Fruit fly (Drosophila melanogaster) whole organism, embryonic: ENCODE results near the gene CG42812.
A peak's percentile ranks its signal among the peaks of the same experiment; 100 is the strongest.

Source experiments
- Bteb2 ChIP-seq: fragments of 200-800 bp; sonication (Bioruptor generic); optimal IDR thresholded peaks from 2 replicates; lab custom pipeline; 2016; ENCODE audit warnings: missing biosample characterization, missing genetic modification characterization
- CG1024 ChIP-seq: fragments of 200-800 bp; sonication (Bioruptor generic); IDR thresholded peaks from 2 replicates; pipeline ENCODE4 v1.3.6; 2022; ENCODE audit warnings: missing biosample characterization, missing genetic modification characterization
- CG11085 ChIP-seq: fragments of 200-800 bp; sonication (Bioruptor generic); IDR thresholded peaks from 2 replicates; pipeline ENCODE4 v1.3.6; 2022; ENCODE audit warnings: missing biosample characterization, missing genetic modification characterization
- CG11560 ChIP-seq: fragments of 200-800 bp; sonication (Bioruptor generic); IDR thresholded peaks from 3 replicates; pipeline ENCODE4 v1.3.6; 2022; ENCODE audit warnings: missing biosample characterization, missing genetic modification characterization
- CG11696 ChIP-seq: fragments of 200-800 bp; sonication (Bioruptor generic); IDR thresholded peaks from 2 replicates; pipeline ENCODE4 v1.3.6; 2022; ENCODE audit warnings: missing biosample characterization, missing genetic modification characterization
- CG12236 ChIP-seq: fragments of 200-800 bp; sonication (Bioruptor generic); optimal IDR thresholded peaks from 2 replicates; lab custom pipeline; 2016; ENCODE audit warnings: missing biosample characterization, missing genetic modification characterization
- CG12769 ChIP-seq: fragments of 200-800 bp; sonication (Bioruptor generic); optimal IDR thresholded peaks from 2 replicates; lab custom pipeline; 2019; ENCODE audit warnings: missing biosample characterization, mild to moderate bottlenecking, missing genetic modification characterization, moderate library complexity
- CG14441 ChIP-seq: fragments of 200-800 bp; sonication (Bioruptor generic); IDR thresholded peaks from 2 replicates; pipeline ENCODE4 v1.3.6; 2022; ENCODE audit warnings: missing biosample characterization, missing genetic modification characterization
- CG14710 ChIP-seq: fragments of 200-800 bp; sonication (Bioruptor generic); optimal IDR thresholded peaks from 3 replicates; lab custom pipeline; 2019; ENCODE audit warnings: missing biosample characterization, mild to moderate bottlenecking, missing genetic modification characterization, moderate library complexity
- CG1602 ChIP-seq: fragments of 200-800 bp; sonication (Bioruptor generic); optimal IDR thresholded peaks from 3 replicates; lab custom pipeline; 2016; ENCODE audit warnings: missing biosample characterization, missing genetic modification characterization
- CG17328 ChIP-seq: fragments of 200-800 bp; sonication (Bioruptor generic); IDR thresholded peaks from 2 replicates; pipeline ENCODE4 v1.3.6; 2022; ENCODE audit warnings: missing biosample characterization, missing genetic modification characterization
- CG17385 ChIP-seq: fragments of 200-800 bp; sonication (Bioruptor generic); optimal IDR thresholded peaks from 3 replicates; lab custom pipeline; 2018; ENCODE audit warnings: missing biosample characterization, mild to moderate bottlenecking, missing genetic modification characterization
- CG31365 ChIP-seq: fragments of 200-800 bp; sonication (Bioruptor generic); optimal IDR thresholded peaks from 2 replicates; lab custom pipeline; 2018; ENCODE audit warnings: missing biosample characterization, mild to moderate bottlenecking, missing genetic modification characterization
- CG32532 ChIP-seq: fragments of 200-800 bp; sonication (Bioruptor generic); IDR thresholded peaks from 2 replicates; pipeline ENCODE4 v1.3.6; 2022; ENCODE audit warnings: missing biosample characterization, missing genetic modification characterization
- CG32767 ChIP-seq: fragments of 200-800 bp; sonication (Bioruptor generic); IDR thresholded peaks from 2 replicates; pipeline ENCODE4 v1.3.6; 2022; ENCODE audit warnings: missing biosample characterization, missing genetic modification characterization
- CG32772 ChIP-seq: fragments of 200-800 bp; sonication (Bioruptor generic); IDR thresholded peaks from 2 replicates; pipeline ENCODE4 v1.3.6; 2022; ENCODE audit warnings: missing biosample characterization, missing genetic modification characterization
- CG34422 ChIP-seq: fragments of 200-800 bp; sonication (Bioruptor generic); IDR thresholded peaks from 3 replicates; pipeline ENCODE4 v1.3.6; 2022; ENCODE audit warnings: missing biosample characterization, missing genetic modification characterization
- CG42726 ChIP-seq: fragments of 200-800 bp; sonication (Bioruptor generic); IDR thresholded peaks from 2 replicates; pipeline ENCODE4 v1.3.6; 2022; ENCODE audit warnings: missing biosample characterization, missing genetic modification characterization; ENCODE audit not compliant: partially characterized antibody
- CG4282 ChIP-seq: fragments of 200-800 bp; sonication (Bioruptor generic); optimal IDR thresholded peaks from 2 replicates; lab custom pipeline; 2016; ENCODE audit warnings: missing biosample characterization, missing genetic modification characterization
- CG8924 ChIP-seq: fragments of 200-800 bp; optimal IDR thresholded peaks from 3 replicates; lab custom pipeline; 2019; ENCODE audit warnings: missing biosample characterization, mild to moderate bottlenecking, missing genetic modification characterization, moderate library complexity
- CG9797 ChIP-seq: fragments of 200-800 bp; sonication (Bioruptor generic); optimal IDR thresholded peaks from 3 replicates; lab custom pipeline; 2018; ENCODE audit warnings: missing biosample characterization, mild to moderate bottlenecking, missing genetic modification characterization
- CG9932 ChIP-seq: fragments of 200-800 bp; sonication (Bioruptor generic); IDR thresholded peaks from 2 replicates; pipeline ENCODE4 v1.3.6; 2022; ENCODE audit warnings: missing biosample characterization, missing genetic modification characterization
- D ChIP-seq, 2 experiments: fragments of 200-800 bp in 1 of 2; fragments of >200 bp in 1 of 2; sonication (Bioruptor generic) in 1 of 2; optimal IDR thresholded peaks; 2 replicates in 1 of 2; 3 replicates in 1 of 2; lab custom pipeline; 2017; ENCODE audit warnings: mild to moderate bottlenecking in 1 of 2, missing biosample characterization in 1 of 2, missing genetic modification characterization in 1 of 2, missing genetic modification reagents in 1 of 2
- D19B ChIP-seq: fragments of 200-800 bp; sonication (Bioruptor generic); optimal IDR thresholded peaks from 2 replicates; lab custom pipeline; 2017; ENCODE audit warnings: missing biosample characterization, mild to moderate bottlenecking, missing genetic modification characterization
- Dbx ChIP-seq: fragments of 200-800 bp; sonication (Bioruptor generic); IDR thresholded peaks from 3 replicates; pipeline ENCODE4 v1.3.6; 2022; ENCODE audit warnings: missing biosample characterization, missing genetic modification characterization
- Dref ChIP-seq: fragments of 200-800 bp; sonication (Bioruptor generic); IDR thresholded peaks from 2 replicates; pipeline ENCODE4 v1.3.6; 2022; ENCODE audit warnings: missing biosample characterization, missing genetic modification characterization
- H15 ChIP-seq: fragments of 200-800 bp; sonication (Bioruptor generic); IDR thresholded peaks from 3 replicates; pipeline ENCODE4 v1.3.6; 2022; ENCODE audit warnings: missing biosample characterization, missing genetic modification characterization
- Hr3 ChIP-seq: fragments of 200-800 bp; sonication (Bioruptor generic); optimal IDR thresholded peaks from 3 replicates; lab custom pipeline; 2016; ENCODE audit warnings: missing biosample characterization, missing genetic modification characterization
- Med ChIP-seq: fragments of 200-800 bp; sonication (Bioruptor generic); peaks from one replicate; lab custom pipeline; 2016; ENCODE audit warnings: missing biosample characterization, missing genetic modification characterization, mild to moderate bottlenecking, inconsistent platforms, moderate library complexity
- Six4 ChIP-seq: fragments of 200-800 bp; sonication (Bioruptor generic); optimal IDR thresholded peaks from 2 replicates; lab custom pipeline; 2016; ENCODE audit warnings: missing biosample characterization, missing genetic modification characterization
- al ChIP-seq: fragments of 200-800 bp; sonication (Bioruptor generic); IDR thresholded peaks from 2 replicates; pipeline ENCODE4 v1.3.6; 2022; ENCODE audit warnings: missing biosample characterization, missing genetic modification characterization
- bcd ChIP-seq: fragments of 200-800 bp; sonication (Bioruptor generic); optimal IDR thresholded peaks from 2 replicates; lab custom pipeline; 2017; ENCODE audit warnings: missing biosample characterization, mild to moderate bottlenecking, missing genetic modification characterization
- crp ChIP-seq, 2 experiments: fragments of 200-800 bp; sonication (Bioruptor generic); optimal IDR thresholded peaks; 2 replicates in 1 of 2; 3 replicates in 1 of 2; lab custom pipeline; 2017; ENCODE audit warnings: missing biosample characterization in 2 of 2, missing genetic modification characterization in 2 of 2, mild to moderate bottlenecking in 1 of 2, moderate library complexity in 1 of 2
- dysf ChIP-seq: fragments of 200-800 bp; sonication (Bioruptor generic); IDR thresholded peaks from 3 replicates; pipeline ENCODE4 v1.3.6; 2022; ENCODE audit warnings: missing biosample characterization, missing genetic modification characterization
- fru ChIP-seq: fragments of >200 bp; optimal IDR thresholded peaks from 2 replicates; lab custom pipeline; 2017
- hkb ChIP-seq, 2 experiments: fragments of 200-800 bp in 1 of 2; fragments of >200 bp in 1 of 2; sonication (Bioruptor generic) in 1 of 2; IDR thresholded peaks in 1 of 2; optimal IDR thresholded peaks in 1 of 2; 2 replicates each; pipeline versions ENCODE4 v1.3.6 to Lab custom; 2017 to 2022; ENCODE audit warnings: missing biosample characterization in 1 of 2, missing genetic modification characterization in 1 of 2
- inv ChIP-seq: fragments of 200-800 bp; sonication (Bioruptor generic); IDR thresholded peaks from 2 replicates; pipeline ENCODE4 v1.3.6; 2022; ENCODE audit warnings: missing biosample characterization, missing genetic modification characterization; ENCODE audit not compliant: partially characterized antibody
- knrl ChIP-seq: fragments of 200-800 bp; sonication (Bioruptor generic); IDR thresholded peaks from 3 replicates; pipeline ENCODE4 v1.3.6; 2022; ENCODE audit warnings: missing biosample characterization, missing genetic modification characterization; ENCODE audit not compliant: partially characterized antibody
- lilli ChIP-seq: fragments of 200-800 bp; sonication (Bioruptor generic); optimal IDR thresholded peaks from 3 replicates; lab custom pipeline; 2016; ENCODE audit warnings: missing biosample characterization, missing genetic modification characterization
- pho ChIP-seq: fragments of 200-800 bp; sonication (Bioruptor generic); optimal IDR thresholded peaks from 2 replicates; lab custom pipeline; 2016; ENCODE audit warnings: missing biosample characterization, missing genetic modification characterization
- row ChIP-seq: fragments of 200-800 bp; sonication (Bioruptor generic); IDR thresholded peaks from 3 replicates; pipeline ENCODE4 v1.3.6; 2022; ENCODE audit warnings: missing biosample characterization, missing genetic modification characterization
- slbo ChIP-seq: fragments of 200-800 bp; sonication (Bioruptor generic); IDR thresholded peaks from 2 replicates; pipeline ENCODE4 v1.3.6; 2022; ENCODE audit warnings: missing biosample characterization, missing genetic modification characterization
- so ChIP-seq: fragments of 200-800 bp; sonication (Bioruptor generic); IDR thresholded peaks from 3 replicates; pipeline ENCODE4 v1.3.6; 2022; ENCODE audit warnings: missing biosample characterization, missing genetic modification characterization
- sob ChIP-seq: fragments of 200-800 bp; sonication (Bioruptor generic); IDR thresholded peaks from 2 replicates; pipeline ENCODE4 v1.3.6; 2022; ENCODE audit warnings: missing biosample characterization, missing genetic modification characterization
- sqz ChIP-seq: fragments of 200-800 bp; sonication (Bioruptor generic); optimal IDR thresholded peaks from 3 replicates; lab custom pipeline; 2018; ENCODE audit warnings: missing biosample characterization, mild to moderate bottlenecking, missing genetic modification characterization
- ssp ChIP-seq: fragments of 200-800 bp; sonication (Bioruptor generic); IDR thresholded peaks from 2 replicates; pipeline ENCODE4 v1.3.6; 2022; ENCODE audit warnings: missing biosample characterization, missing genetic modification characterization
- unc-4 ChIP-seq: fragments of 200-800 bp; sonication (Bioruptor generic); IDR thresholded peaks from 2 replicates; pipeline ENCODE4 v1.3.6; 2022; ENCODE audit warnings: missing biosample characterization, missing genetic modification characterization; ENCODE audit not compliant: partially characterized antibody
- zfh2 ChIP-seq: fragments of 200-800 bp; sonication (Bioruptor generic); optimal IDR thresholded peaks from 2 replicates; lab custom pipeline; 2016; ENCODE audit warnings: missing biosample characterization, missing genetic modification characterization

The CG42812 gene

dm6 chr3R:24318217-24319082 is 49.5 kb downstream of the CG42812 start, which contains the start of the genes Nab2 and BRWD3:
TSS of gene Nab2 (minus strand) at chr3R:24318419.
TSS of gene BRWD3 (plus strand) at chr3R:24319000.
- TF ChIP-seq CG42726 (GFP tag; lab: Robert Waterston, UW): peak; percentile 81
- TF ChIP-seq CG14710: peak; percentile 64
- TF ChIP-seq dysf (GFP tag; lab: Robert Waterston, UW): peak; percentile 53; the same call in 1 of the 3 replicates
- TF ChIP-seq sob (GFP tag; lab: Robert Waterston, UW): peak; percentile 14; the same call in 1 of the 2 replicates
- TF ChIP-seq ssp: 0 out of 2 replicates have a peak, but pooled peaks have one; percentile 17
- peak; percentile 43 for TF ChIP-seq Hr3
- no peak for TF ChIP-seq H15 (GFP tag; lab: Robert Waterston, UW)
- peak; percentile 19; the same call in 1 of the 3 replicates for TF ChIP-seq Dbx (GFP tag; lab: Robert Waterston, UW)
- no peak for TF ChIP-seq CG4282
- peak; percentile 45; the same call in 2 of the 3 replicates for TF ChIP-seq CG34422 (GFP tag; lab: Robert Waterston, UW)
- TF ChIP-seq CG11085 (GFP tag; lab: Robert Waterston, UW): no peak
- TF ChIP-seq CG9932: peak; percentile 76
- peak; percentile 25 for TF ChIP-seq zfh2 (GFP tag; lab: Kevin White, UChicago)
- TF ChIP-seq CG12236: no peak
- TF ChIP-seq D (optimal IDR thresholded peaks at IDR 0.05; lab: Kevin White, UChicago): no peak
- TF ChIP-seq D (GFP tag; optimal IDR thresholded peaks at IDR 0.05; lab: Kevin White, UChicago): no peak
- TF ChIP-seq bcd (GFP tag; lab: Kevin White, UChicago): peak; percentile 22
- peak; percentile 75 for TF ChIP-seq slbo (GFP tag; lab: Robert Waterston, UW)
- TF ChIP-seq knrl (GFP tag; lab: Robert Waterston, UW): peak; percentile 61; the same call in 2 of the 3 replicates
- no peak for TF ChIP-seq CG11696 (GFP tag; lab: Robert Waterston, UW)
- peak; percentile 18 for TF ChIP-seq CG1602 (GFP tag; lab: Kevin White, UChicago)
- peak; percentile 57; the same call in 2 of the 3 replicates for TF ChIP-seq CG11560 (tag; lab: Robert Waterston, UW)
- peak; percentile 42 for TF ChIP-seq CG8924 (tag; lab: Kevin White, UChicago)
- no peak for TF ChIP-seq so
- TF ChIP-seq CG17385: peak; percentile 93
- peak; percentile 4 for TF ChIP-seq CG9797 (GFP tag; lab: Kevin White, UChicago)
- no peak for TF ChIP-seq fru (lab: Kevin White, UChicago)
- no peak for TF ChIP-seq hkb (optimal IDR thresholded peaks at IDR 0.05; lab: Kevin White, UChicago)
- 0 out of 2 replicates have a peak, but pooled peaks have one; percentile 37 for TF ChIP-seq hkb (GFP tag; IDR thresholded peaks at IDR 0.05; lab: Robert Waterston, UW)
- no peak for TF ChIP-seq D19B (GFP tag; lab: Kevin White, UChicago)
- TF ChIP-seq lilli (GFP tag; lab: Kevin White, UChicago): no peak
- peak; percentile 70 for TF ChIP-seq row (GFP tag; lab: Robert Waterston, UW)
- TF ChIP-seq CG14441 (GFP tag; lab: Robert Waterston, UW): peak; percentile 40; the same call in 1 of the 2 replicates
- no peak for TF ChIP-seq Six4 (GFP tag; lab: Kevin White, UChicago)
- no peak for TF ChIP-seq CG31365 (tag; lab: Kevin White, UChicago)
- TF ChIP-seq CG32532 (GFP tag; lab: Robert Waterston, UW): peak; percentile 49; the same call in 1 of the 2 replicates
- TF ChIP-seq CG17328 (GFP tag; lab: Robert Waterston, UW): peak; percentile 49; the same call in 1 of the 2 replicates
- TF ChIP-seq crp (GFP tag; optimal IDR thresholded peaks at IDR 0.05; lab: Kevin White, UChicago): peak in 1 of 2 experiments; percentile 24
- TF ChIP-seq al: 0 out of 2 replicates have a peak, but pooled peaks have one; percentile 34
- TF ChIP-seq CG1024: 0 out of 2 replicates have a peak, but pooled peaks have one; percentile 32
- peak; percentile 1 for TF ChIP-seq pho
- peak; percentile 62 for TF ChIP-seq unc-4 (GFP tag; lab: Robert Waterston, UW)
- 0 out of 2 replicates have a peak, but pooled peaks have one; percentile 25 for TF ChIP-seq CG32767 (GFP tag; lab: Robert Waterston, UW)
- TF ChIP-seq Dref: peak; percentile 82
- TF ChIP-seq CG32772 (GFP tag; lab: Robert Waterston, UW): peak; percentile 60
- TF ChIP-seq Bteb2 (GFP tag; lab: Kevin White, UChicago): peak; percentile 10
- TF ChIP-seq sqz: peak; percentile 50
- peak; percentile 69 for TF ChIP-seq Med (GFP tag; lab: Kevin White, UChicago)
- no peak for TF ChIP-seq CG12769 (tag; lab: Kevin White, UChicago)
- TF ChIP-seq inv: peak; percentile 56
